Fruit fly (Drosophila melanogaster): ENCODE measurements around the gene plh.
A peak's percentile ranks its signal among the peaks of the same experiment; 100 is the strongest.

plh gene

dm6 chr3R:4993385-4993784 is 17.4 kb downstream of the plh start (continued):
- peak; percentile 86 for TF ChIP-seq CG13894 (tag; optimal IDR thresholded peaks at IDR 0.05)
- TF ChIP-seq Sox100B (GFP tag; optimal IDR thresholded peaks at IDR 0.05) = no peak
- peak; percentile 22 for TF ChIP-seq HLHmδ (GFP tag; optimal IDR thresholded peaks at IDR 0.05)

- TF ChIP-seq D19A (tag; optimal IDR thresholded peaks at IDR 0.05) (peak; percentile 27), Ptx1 (GFP tag; IDR thresholded peaks at IDR 0.05) (peak; percentile 7; the same call in 1 of the 2 replicates), Asciz (GFP tag; optimal IDR thresholded peaks at IDR 0.05) (peak; percentile 48), nom (GFP tag; optimal IDR thresholded peaks at IDR 0.05) (peak; percentile 14), CG8089 (GFP tag; optimal IDR thresholded peaks at IDR 0.05) (peak; percentile 24), CG9215 (GFP tag; IDR thresholded peaks at IDR 0.05) (no peak), CG3407 (GFP tag; optimal IDR thresholded peaks at IDR 0.05) (peak; percentile 66), CG3838 (GFP tag; optimal IDR thresholded peaks at IDR 0.05) (peak; percentile 16), CG9932 (GFP tag; IDR thresholded peaks at IDR 0.05) (no peak), CG1024 (GFP tag; IDR thresholded peaks at IDR 0.05) (no peak), lov (optimal IDR thresholded peaks at IDR 0.05) (no peak), lov (GFP tag; IDR thresholded peaks at IDR 0.05) (peak; percentile 18; the same call in 1 of the 3 replicates), CG2889 (GFP tag; IDR thresholded peaks at IDR 0.05) (no peak), hkb (optimal IDR thresholded peaks at IDR 0.05) (no peak), hkb (GFP tag; IDR thresholded peaks at IDR 0.05) (0 out of 2 replicates have a peak, but pooled peaks have one; percentile 16), CG10979 (tag; optimal IDR thresholded peaks at IDR 0.05) (peak; percentile 48), corto (GFP tag; optimal IDR thresholded peaks at IDR 0.05) (no peak), tx (GFP tag; optimal IDR thresholded peaks at IDR 0.05) (no peak), NK7.1 (GFP tag; optimal IDR thresholded peaks at IDR 0.05) (no peak), NC2α (GFP tag; optimal IDR thresholded peaks at IDR 0.05) (no peak), CTCF (GFP tag; optimal IDR thresholded peaks at IDR 0.05) (peak; percentile 5), sim (GFP tag; IDR thresholded peaks at IDR 0.05) (0 out of 2 replicates have a peak, but pooled peaks have one; percentile 33), fru (optimal IDR thresholded peaks at IDR 0.05) (no peak), Taf1 (GFP tag; IDR thresholded peaks at IDR 0.05) (no peak), CG2202 (tag; optimal IDR thresholded peaks at IDR 0.05) (peak; percentile 70), bab2 (GFP tag; optimal IDR thresholded peaks at IDR 0.05) (peak; percentile 10), Bdp1 (GFP tag; optimal IDR thresholded peaks at IDR 0.05) (peak; percentile 45), Xbp1 (GFP tag; optimal IDR thresholded peaks at IDR 0.05) (no peak), Optix (GFP tag; IDR thresholded peaks at IDR 0.05) (no peak), Nf-YB (GFP tag; optimal IDR thresholded peaks at IDR 0.05) (peak; percentile 37), nerfin-1 (tag; optimal IDR thresholded peaks at IDR 0.05) (peak; percentile 47), Hand (GFP tag; optimal IDR thresholded peaks at IDR 0.05) (no peak), CG31365 (tag; optimal IDR thresholded peaks at IDR 0.05) (peak; percentile 38), da (GFP tag; optimal IDR thresholded peaks at IDR 0.05) (no peak), nerfin-2 (GFP tag; IDR thresholded peaks at IDR 0.05; ENCODE audit: partially characterized antibody) (no peak), pnt (GFP tag; optimal IDR thresholded peaks at IDR 0.05) (peak; percentile 21), sd (tag; optimal IDR thresholded peaks at IDR 0.05) (peak; percentile 90), ttk (GFP tag; IDR thresholded peaks at IDR 0.05) (peak; percentile 59; the same call in 1 of the 2 replicates), Ets65A (GFP tag) (no peak), lola (GFP tag; optimal IDR thresholded peaks at IDR 0.05) (peak in 1 of 3 experiments; percentile 36), CG31388 (GFP tag; optimal IDR thresholded peaks at IDR 0.05) (no peak), gt (GFP tag; IDR thresholded peaks at IDR 0.05) (no peak), NfI (GFP tag; optimal IDR thresholded peaks at IDR 0.05) (peak; percentile 25), CG17568 (GFP tag; optimal IDR thresholded peaks at IDR 0.05) (peak; percentile 33), scrt (GFP tag; optimal IDR thresholded peaks at IDR 0.05) (peak; percentile 28), CG12071 (GFP tag; optimal IDR thresholded peaks at IDR 0.05) (peak; percentile 50), NC2β (GFP tag; optimal IDR thresholded peaks at IDR 0.05) (peak; percentile 15), HLHmδ (GFP tag; optimal IDR thresholded peaks at IDR 0.05) (peak; percentile 71)
Observed at dm6 chr3R:4992227-4992737, 18.5 kb downstream of the plh start.
